Fruit fly (Drosophila melanogaster) whole organism: ENCODE measurements around the gene CG13689.

ENCODE experiments used
- EcR ChIP-seq, 2 experiments: fragments of >200 bp; optimal IDR thresholded peaks; 2 replicates each; lab custom pipeline; 2017; ENCODE audit warnings: missing biosample characterization in 2 of 2, missing genetic modification characterization in 2 of 2, missing genetic modification reagents in 2 of 2
- usp ChIP-seq: fragments of >200 bp; optimal IDR thresholded peaks from 2 replicates; lab custom pipeline; 2017; ENCODE audit warnings: missing biosample characterization, missing genetic modification characterization, mixed read lengths

DNA sequence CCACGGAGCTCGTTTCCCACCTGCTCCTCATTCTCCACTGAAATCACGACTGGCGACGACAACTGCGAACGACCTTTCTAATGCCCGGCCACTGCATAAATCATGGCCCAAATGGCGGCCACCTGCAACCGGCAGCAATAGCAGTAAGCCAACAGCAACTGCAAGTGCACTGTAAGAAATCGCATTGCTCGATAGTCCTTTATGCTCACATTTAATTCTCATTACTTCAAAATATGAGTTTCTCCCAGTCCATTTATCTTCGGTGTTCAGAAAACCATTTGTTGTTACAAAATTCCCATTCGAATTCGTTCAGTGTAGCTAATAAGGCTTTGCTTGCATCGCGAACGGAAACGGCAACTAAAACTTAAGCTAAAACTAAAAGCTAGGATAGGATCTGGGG lies 1.4 kb downstream of the CG13689 start:
- TF ChIP-seq EcR (GFP tag; optimal IDR thresholded peaks at IDR 0.05; lab: Kevin White, UChicago) (no peak), usp (no peak)
